Fruit fly (Drosophila melanogaster) whole organism, prepupa: ENCODE measurements around the gene Mon1.

ENCODE experiments used
- CG15336 ChIP-seq: fragments of 200-800 bp; sonication (Bioruptor generic); IDR thresholded peaks from 2 replicates; pipeline ENCODE4 v1.3.6; 2022; ENCODE audit warnings: missing biosample characterization, missing genetic modification characterization
- Gug ChIP-seq: fragments of 200-800 bp; sonication (Bioruptor generic); IDR thresholded peaks from 2 replicates; pipeline ENCODE4 v1.3.6; 2022; ENCODE audit warnings: missing biosample characterization, missing genetic modification characterization
- Hr4 ChIP-seq: fragments of 200-800 bp; sonication (Bioruptor generic); optimal IDR thresholded peaks from 3 replicates; lab custom pipeline; 2016; ENCODE audit warnings: missing biosample characterization, missing genetic modification characterization
- Lpt ChIP-seq: fragments of 200-800 bp; sonication (Bioruptor generic); optimal IDR thresholded peaks from 3 replicates; lab custom pipeline; 2016; ENCODE audit warnings: missing biosample characterization, missing genetic modification characterization
- dsx ChIP-seq: fragments of 200-800 bp; optimal IDR thresholded peaks from 3 replicates; lab custom pipeline; 2019; ENCODE audit warnings: missing biosample characterization, mild to moderate bottlenecking, missing genetic modification characterization, moderate library complexity; ENCODE audit not compliant: poor library complexity, severe bottlenecking

- TF ChIP-seq dsx (GFP tag; lab: Kevin White, UChicago) (peak; percentile 85), Gug (GFP tag; lab: Robert Waterston, UW) (peak; percentile 95), Lpt (GFP tag; lab: Kevin White, UChicago) (peak; percentile 91), CG15336 (GFP tag; lab: Robert Waterston, UW) (peak; percentile 92), Hr4 (GFP tag; lab: Kevin White, UChicago) (peak; percentile 89)
Observed at dm6 chr2L:4850356-4850755, at the start of gene Mon1, which contains the start of gene mRpS2.
